Worm (Caenorhabditis elegans) whole organism, young adult: ENCODE results near the gene E02C12.12.

Experiments used
- B0019.2 ChIP-seq: fragments of 200-800 bp; sonication (Bioruptor generic); conservative IDR thresholded peaks from 2 replicates; pipeline ENCODE4 v1.3.6; 2022; ENCODE audit warnings: missing genetic modification reagents, missing genetic modification characterization, missing compliant biosample characterization
- F10E7.11 ChIP-seq: sonication (generic microtip); optimal IDR thresholded peaks from 2 replicates; lab custom pipeline; 2017; ENCODE audit warnings: mild to moderate bottlenecking, missing genetic modification characterization, moderate library complexity, missing compliant biosample characterization
- F33H1.4 ChIP-seq: fragments of 200-800 bp; sonication (Bioruptor generic); IDR thresholded peaks from 2 replicates; pipeline ENCODE4 v1.3.6; 2022; ENCODE audit warnings: missing genetic modification reagents, missing genetic modification characterization, missing compliant biosample characterization
- F37B4.10 ChIP-seq: fragments of 200-800 bp; sonication (Bioruptor generic); IDR thresholded peaks from 2 replicates; pipeline ENCODE4 v1.3.6; 2022; ENCODE audit warnings: missing genetic modification characterization, missing compliant biosample characterization
- F49E8.2 ChIP-seq: sonication (generic microtip); optimal IDR thresholded peaks from 3 replicates; lab custom pipeline; 2017; ENCODE audit warnings: missing genetic modification characterization, mild to moderate bottlenecking, missing compliant biosample characterization, antibody characterized with exemption, moderate library complexity; ENCODE audit not compliant: insufficient read depth
- F52B5.7 ChIP-seq: sonication (generic microtip); optimal IDR thresholded peaks from 2 replicates; lab custom pipeline; 2016; ENCODE audit warnings: mild to moderate bottlenecking, missing genetic modification characterization, missing compliant biosample characterization
- K12H6.12 ChIP-seq: fragments of 200-800 bp; sonication (Bioruptor generic); optimal IDR thresholded peaks from 2 replicates; lab custom pipeline; 2018; ENCODE audit warnings: mild to moderate bottlenecking, missing genetic modification characterization, missing compliant biosample characterization
- Y53F4B.3 ChIP-seq: fragments of 200-800 bp; sonication (Bioruptor generic); IDR thresholded peaks from 2 replicates; pipeline ENCODE4 v1.3.6; 2022; ENCODE audit warnings: missing genetic modification reagents, missing genetic modification characterization, missing compliant biosample characterization
- Y53G8AR.9 ChIP-seq: fragments of 200-800 bp; sonication (Bioruptor generic); conservative IDR thresholded peaks from 2 replicates; pipeline ENCODE4 v1.3.6; 2022; ENCODE audit warnings: missing genetic modification reagents, missing genetic modification characterization, missing compliant biosample characterization
- Y56A3A.18 ChIP-seq: fragments of 200-800 bp; sonication (Bioruptor generic); IDR thresholded peaks from 2 replicates; pipeline ENCODE4 v1.3.6; 2022; ENCODE audit warnings: missing genetic modification reagents, missing genetic modification characterization, missing compliant biosample characterization
- Y79H2A.3 ChIP-seq: fragments of 200-800 bp; sonication (Bioruptor generic); conservative IDR thresholded peaks from 2 replicates; pipeline ENCODE4 v1.3.6; 2022; ENCODE audit warnings: missing genetic modification reagents, missing genetic modification characterization, missing compliant biosample characterization
- Y95B8A.8 ChIP-seq: fragments of 200-800 bp; sonication (Bioruptor generic); IDR thresholded peaks from 2 replicates; pipeline ENCODE4 v1.3.6; 2022; ENCODE audit warnings: missing genetic modification reagents, missing genetic modification characterization, missing compliant biosample characterization
- cebp-2 ChIP-seq: fragments of 200-800 bp; sonication (Bioruptor generic); IDR thresholded peaks from 2 replicates; pipeline ENCODE4 v1.3.6; 2022; ENCODE audit warnings: missing genetic modification characterization, missing compliant biosample characterization
- ceh-27 ChIP-seq: fragments of 200-800 bp; sonication (Bioruptor generic); optimal IDR thresholded peaks from 2 replicates; lab custom pipeline; 2018; ENCODE audit warnings: mild to moderate bottlenecking, missing genetic modification characterization, moderate library complexity, missing compliant biosample characterization
- ceh-79 ChIP-seq: sonication (generic microtip); optimal IDR thresholded peaks from 2 replicates; lab custom pipeline; 2017; ENCODE audit warnings: mild to moderate bottlenecking, missing genetic modification characterization, missing compliant biosample characterization
- die-1 ChIP-seq: sonication (generic microtip); optimal IDR thresholded peaks from 2 replicates; lab custom pipeline; 2016; ENCODE audit warnings: missing genotype, mild to moderate bottlenecking, missing genetic modification characterization, missing compliant biosample characterization
- dpff-1 ChIP-seq: sonication (generic microtip); optimal IDR thresholded peaks from 2 replicates; lab custom pipeline; 2017; ENCODE audit warnings: mild to moderate bottlenecking, missing genetic modification characterization, missing compliant biosample characterization
- egrh-3 ChIP-seq: fragments of 200-800 bp; sonication (Bioruptor generic); IDR thresholded peaks from 2 replicates; pipeline ENCODE4 v1.3.6; 2022; ENCODE audit warnings: missing genetic modification reagents, missing genetic modification characterization, missing compliant biosample characterization
- ekl-4 ChIP-seq: fragments of 200-800 bp; sonication (Bioruptor generic); IDR thresholded peaks from 2 replicates; pipeline ENCODE4 v1.3.6; 2022; ENCODE audit warnings: missing genetic modification reagents, missing genetic modification characterization, missing compliant biosample characterization
- ets-4 ChIP-seq: fragments of 200-800 bp; sonication (Bioruptor generic); optimal IDR thresholded peaks from 2 replicates; lab custom pipeline; 2018; ENCODE audit warnings: mild to moderate bottlenecking, missing genetic modification characterization, missing compliant biosample characterization
- hlh-26 ChIP-seq: fragments of 200-800 bp; sonication (Bioruptor generic); conservative IDR thresholded peaks from 2 replicates; pipeline ENCODE4 v1.3.6; 2022; ENCODE audit warnings: missing genetic modification reagents, missing genetic modification characterization, missing compliant biosample characterization
- hmg-1.2 ChIP-seq: fragments of 200-800 bp; sonication (Bioruptor generic); IDR thresholded peaks from 2 replicates; pipeline ENCODE4 v1.3.6; 2022; ENCODE audit warnings: missing genetic modification reagents, missing genetic modification characterization, missing compliant biosample characterization
- let-526 ChIP-seq: fragments of 200-800 bp; sonication (Bioruptor generic); IDR thresholded peaks from 2 replicates; pipeline ENCODE4 v1.3.6; 2022; ENCODE audit warnings: missing genetic modification reagents, missing genetic modification characterization, missing compliant biosample characterization
- lsy-27 ChIP-seq: sonication (generic microtip); optimal IDR thresholded peaks from 2 replicates; lab custom pipeline; 2017; ENCODE audit warnings: missing genetic modification characterization, mild to moderate bottlenecking, missing compliant biosample characterization, antibody characterized with exemption, missing genotype, borderline replicate concordance; ENCODE audit not compliant: insufficient read depth
- madf-6 ChIP-seq: fragments of 200-800 bp; sonication (Bioruptor generic); IDR thresholded peaks from 2 replicates; pipeline ENCODE4 v1.3.6; 2022; ENCODE audit warnings: missing genetic modification reagents, missing genetic modification characterization, missing compliant biosample characterization
- mes-4 ChIP-seq: sonication (generic microtip); optimal IDR thresholded peaks from 2 replicates; lab custom pipeline; 2016; ENCODE audit warnings: missing genotype, missing genetic modification characterization, missing compliant biosample characterization
- mxl-1 ChIP-seq: sonication (generic microtip); optimal IDR thresholded peaks from 2 replicates; lab custom pipeline; 2016; ENCODE audit warnings: missing genetic modification characterization, missing compliant biosample characterization
- nfya-1 ChIP-seq: sonication (generic microtip); optimal IDR thresholded peaks from 2 replicates; lab custom pipeline; 2017; ENCODE audit warnings: antibody characterized with exemption, missing compliant biosample characterization, missing genetic modification characterization, borderline replicate concordance; ENCODE audit not compliant: insufficient read depth
- rcor-1 ChIP-seq: fragments of 200-800 bp; sonication (Bioruptor generic); IDR thresholded peaks from 2 replicates; pipeline ENCODE4 v1.3.6; 2022; ENCODE audit warnings: missing genetic modification reagents, missing genetic modification characterization, missing compliant biosample characterization
- rec-8 ChIP-seq, 2 experiments: sonication (generic microtip); optimal IDR thresholded peaks; 2 replicates each; lab custom pipeline; 2016; ENCODE audit warnings: mild to moderate bottlenecking in 2 of 2, missing genetic modification characterization in 2 of 2, missing genetic modification reagents in 2 of 2, missing genotype in 2 of 2, missing biosample characterization in 1 of 2, missing compliant biosample characterization in 1 of 2, moderate library complexity in 1 of 2
- repo-1 ChIP-seq: sonication (generic microtip); optimal IDR thresholded peaks from 2 replicates; lab custom pipeline; 2017; ENCODE audit warnings: mild to moderate bottlenecking, missing genetic modification characterization, missing compliant biosample characterization
- snpc-1.1 ChIP-seq: sonication (generic microtip); optimal IDR thresholded peaks from 2 replicates; lab custom pipeline; 2017; ENCODE audit warnings: missing genetic modification characterization, mild to moderate bottlenecking, missing compliant biosample characterization, antibody characterized with exemption, moderate library complexity, missing genotype, missing genetic modification reagents; ENCODE audit not compliant: insufficient read depth
- snpc-3.4 ChIP-seq: sonication (generic microtip); optimal IDR thresholded peaks from 2 replicates; lab custom pipeline; 2017; ENCODE audit warnings: missing genetic modification characterization, mild to moderate bottlenecking, missing compliant biosample characterization, antibody characterized with exemption, moderate library complexity, missing genotype, missing genetic modification reagents
- tbx-9 ChIP-seq: sonication (generic microtip); optimal IDR thresholded peaks from 2 replicates; lab custom pipeline; 2016; ENCODE audit warnings: borderline replicate concordance, missing genetic modification characterization, inconsistent platforms, missing compliant biosample characterization
- unc-130 ChIP-seq: sonication (generic microtip); optimal IDR thresholded peaks from 2 replicates; lab custom pipeline; 2016; ENCODE audit warnings: missing genetic modification reagents, missing genetic modification characterization, missing compliant biosample characterization
- ztf-6 ChIP-seq: fragments of 200-800 bp; sonication (Bioruptor generic); IDR thresholded peaks from 2 replicates; pipeline ENCODE4 v1.3.6; 2022; ENCODE audit warnings: missing genetic modification reagents, missing genetic modification characterization, missing compliant biosample characterization

The E02C12.12 gene

DNA sequence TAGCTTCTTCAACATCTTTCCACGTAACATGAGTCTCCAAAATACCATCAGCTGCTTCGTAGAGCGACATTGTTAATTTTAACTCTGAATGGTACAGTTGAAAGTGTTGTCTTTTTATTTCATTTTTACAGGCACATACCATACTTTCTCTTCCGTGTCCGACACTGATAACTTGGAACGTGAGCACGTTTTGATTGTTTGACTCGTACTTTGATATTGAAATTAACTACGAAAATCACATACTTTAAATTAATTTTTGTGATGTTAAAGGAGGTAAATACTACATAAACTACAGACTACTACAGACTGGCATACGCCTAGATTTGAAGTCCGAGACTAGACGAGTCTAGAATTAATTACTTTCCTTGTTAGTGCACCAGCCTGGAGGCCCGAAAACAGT lies 3.8 kb downstream of the E02C12.12 start, which contains the start of gene E02C12.10:
TSS of gene E02C12.10 (minus strand) at position 75 of the 400 bp plus-strand sequence.
- TF ChIP-seq die-1: no peak
- TF ChIP-seq unc-130: no peak
- TF ChIP-seq dpff-1 (tag; lab: Kevin White, UChicago): no peak
- TF ChIP-seq F33H1.4: no peak
- TF ChIP-seq cebp-2 (GFP tag; lab: Robert Waterston, UW): no peak
- no peak for TF ChIP-seq snpc-1.1 (tag; lab: Kevin White, UChicago)
- TF ChIP-seq F49E8.2 (tag; lab: Kevin White, UChicago): no peak
- no peak for TF ChIP-seq rec-8 (tag; optimal IDR thresholded peaks at IDR 0.05; lab: Kevin White, UChicago)
- TF ChIP-seq repo-1 (tag; lab: Kevin White, UChicago): no peak
- no peak for TF ChIP-seq tbx-9 (tag; lab: Kevin White, UChicago)
- TF ChIP-seq Y53G8AR.9 (GFP tag; lab: Robert Waterston, UW): no peak
- no peak for TF ChIP-seq egrh-3 (GFP tag; lab: Robert Waterston, UW)
- TF ChIP-seq hlh-26 (GFP tag; lab: Robert Waterston, UW): no peak

DNA sequence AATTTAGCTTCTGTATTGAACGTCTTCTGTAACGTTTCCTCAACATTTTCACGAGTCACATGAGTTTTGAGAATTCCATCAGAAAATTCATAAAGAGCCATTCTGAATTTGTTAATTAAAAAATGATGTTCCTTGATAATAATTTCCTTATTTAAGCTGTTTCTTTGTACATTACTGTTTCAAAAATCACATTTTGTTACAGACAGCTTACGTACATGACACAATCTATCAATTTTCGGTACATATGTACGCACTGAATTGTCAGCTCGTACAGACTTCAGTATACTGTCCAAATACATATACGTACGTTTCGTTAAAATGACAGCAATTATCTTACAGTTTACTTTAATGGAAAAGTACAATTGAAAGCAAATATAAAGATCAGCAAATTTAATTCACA lies 5.7 kb downstream of the E02C12.12 start, which contains the start of gene E02C12.19:
TSS of gene E02C12.19 (minus strand) at position 101 of the 400 bp plus-strand sequence.
- no peak for TF ChIP-seq mes-4 (tag; lab: Kevin White, UChicago)
- TF ChIP-seq madf-6 (GFP tag; lab: Robert Waterston, UW): no peak
- TF ChIP-seq repo-1 (tag; lab: Kevin White, UChicago): no peak
- no peak for TF ChIP-seq ceh-27 (GFP tag; lab: Kevin White, UChicago)
- no peak for TF ChIP-seq Y79H2A.3 (GFP tag; lab: Robert Waterston, UW)
- TF ChIP-seq snpc-1.1 (tag; lab: Kevin White, UChicago): no peak
- TF ChIP-seq snpc-3.4 (tag; lab: Kevin White, UChicago): no peak
- no peak for TF ChIP-seq F52B5.7 (tag; lab: Kevin White, UChicago)
- TF ChIP-seq Y53F4B.3 (GFP tag; lab: Robert Waterston, UW): no peak
- no peak for TF ChIP-seq hmg-1.2 (GFP tag; lab: Robert Waterston, UW)
- TF ChIP-seq Y56A3A.18 (GFP tag; lab: Robert Waterston, UW): no peak
- no peak for TF ChIP-seq ekl-4 (GFP tag; lab: Robert Waterston, UW)
- no peak for TF ChIP-seq dpff-1 (tag; lab: Kevin White, UChicago)
- TF ChIP-seq ceh-79 (tag; lab: Kevin White, UChicago): no peak
- no peak for TF ChIP-seq F37B4.10 (GFP tag; lab: Robert Waterston, UW)
- no peak for TF ChIP-seq nfya-1 (tag; lab: Kevin White, UChicago)

DNA sequence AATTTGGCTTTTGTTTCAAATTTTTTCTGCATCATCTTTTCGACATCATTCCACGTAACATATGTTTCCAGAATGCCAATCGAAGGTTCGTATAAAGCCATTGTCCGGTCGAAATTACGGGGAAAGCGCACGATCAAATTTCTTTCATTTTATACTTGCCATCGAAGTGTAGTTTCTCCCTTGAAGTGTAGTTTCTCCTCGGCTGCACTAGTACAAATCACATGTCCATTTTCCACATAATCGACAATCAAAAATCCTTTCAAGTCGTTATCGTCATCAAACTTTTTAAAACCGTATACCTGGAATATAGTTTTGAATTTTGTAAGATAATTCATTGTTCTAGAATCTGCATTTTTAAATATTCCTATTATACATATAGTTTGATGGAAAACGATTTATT lies 6.7 kb downstream of the E02C12.12 start, which contains the start of gene E02C12.9:
TSS of gene E02C12.9 (minus strand) at position 101 of the 400 bp plus-strand sequence.
- TF ChIP-seq hmg-1.2 (GFP tag; lab: Robert Waterston, UW) (no peak), lsy-27 (no peak), F52B5.7 (tag; lab: Kevin White, UChicago) (no peak), F10E7.11 (tag; lab: Kevin White, UChicago) (no peak), snpc-1.1 (tag; lab: Kevin White, UChicago) (no peak), B0019.2 (no peak), ets-4 (no peak), K12H6.12 (no peak), Y56A3A.18 (GFP tag; lab: Robert Waterston, UW) (no peak), ztf-6 (GFP tag; lab: Robert Waterston, UW) (no peak), let-526 (GFP tag; lab: Robert Waterston, UW) (no peak), Y95B8A.8 (GFP tag; lab: Robert Waterston, UW) (no peak), mxl-1 (tag; lab: Kevin White, UChicago) (no peak), rcor-1 (no peak)
